Worm (Caenorhabditis elegans) whole organism, L3 larva: ENCODE results near the gene fkb-6.

Experiments
- aly-2 ChIP-seq: fragments of 150-350 bp; optimal IDR thresholded peaks from 2 replicates; lab custom pipeline; 2014; ENCODE audit warnings: missing biosample characterization, missing genetic modification characterization
- ama-1 ChIP-seq: fragments of 150-350 bp; optimal IDR thresholded peaks from 2 replicates; lab custom pipeline; 2018
- ceh-16 ChIP-seq: sonication (generic microtip); optimal IDR thresholded peaks from 2 replicates; lab custom pipeline; 2017; ENCODE audit warnings: missing biosample characterization, missing genetic modification characterization
- ceh-9 ChIP-seq: sonication (generic microtip); optimal IDR thresholded peaks from 2 replicates; lab custom pipeline; 2018; ENCODE audit warnings: missing biosample characterization, missing genetic modification characterization
- elt-2 ChIP-seq: sonication (generic microtip); optimal IDR thresholded peaks from 2 replicates; lab custom pipeline; 2016; ENCODE audit warnings: missing genetic modification reagents, mild to moderate bottlenecking, missing genetic modification characterization, missing compliant biosample characterization
- nhr-23 ChIP-seq: fragments of 150-350 bp; optimal IDR thresholded peaks from 2 replicates; lab custom pipeline; 2014; ENCODE audit warnings: missing biosample characterization, missing genetic modification reagents, missing genetic modification characterization
- pha-4 ChIP-seq: fragments of 150-350 bp; optimal IDR thresholded peaks from 2 replicates; lab custom pipeline; 2014; ENCODE audit warnings: missing biosample characterization, missing genetic modification reagents, missing genetic modification characterization
- unc-39 ChIP-seq: sonication (generic microtip); optimal IDR thresholded peaks from 4 replicates; lab custom pipeline; 2017; ENCODE audit warnings: missing biosample characterization, missing genetic modification characterization

DNA sequence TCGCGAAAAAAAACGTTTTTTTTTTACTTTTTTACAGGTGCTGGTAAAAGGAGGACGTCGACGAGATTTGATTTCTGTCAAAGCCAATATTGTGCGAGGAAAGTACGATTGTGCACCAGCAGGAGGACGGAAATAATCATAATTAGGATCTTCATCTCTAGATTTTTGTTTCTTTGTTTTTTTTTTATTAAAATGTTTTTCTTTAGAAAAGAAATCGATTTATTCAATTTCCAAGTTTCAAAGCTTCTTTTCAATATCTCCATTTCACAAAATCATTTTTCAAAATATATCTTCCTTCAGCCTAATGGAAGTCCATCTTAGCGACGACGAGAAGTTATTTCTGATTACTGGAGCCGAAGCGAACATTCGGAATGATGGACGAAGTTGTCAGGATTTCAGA is 7.4 kb upstream of the fkb-6 start, which contains the start of gene exos-7:
- TF ChIP-seq ceh-9 (tag; lab: Kevin White, UChicago) = no peak
- TF ChIP-seq ceh-16 (tag; lab: Kevin White, UChicago) = no peak
- no peak for TF ChIP-seq aly-2 (tag; lab: Kevin White, UChicago)
- no peak for TF ChIP-seq ama-1 (lab: Kevin White, UChicago)
- no peak for TF ChIP-seq elt-2
- TF ChIP-seq unc-39 = no peak
- no peak for TF ChIP-seq pha-4
- no peak for TF ChIP-seq nhr-23 (tag; lab: Kevin White, UChicago)
